Worm (Caenorhabditis elegans) whole organism, L4 larva: ENCODE results near the gene K08C7.7.

Experiments used
- ZK546.5 ChIP-seq, 2 experiments: sonication (generic microtip); optimal IDR thresholded peaks; 2 replicates each; lab custom pipeline; 2017; ENCODE audit warnings: missing biosample characterization in 2 of 2, missing genetic modification characterization in 2 of 2
- ces-1 ChIP-seq: fragments of 150-350 bp; sonication (generic microtip); optimal IDR thresholded peaks from 4 replicates; lab custom pipeline; 2014; ENCODE audit warnings: missing biosample characterization, missing genetic modification reagents, missing genetic modification characterization
- dpl-1 ChIP-seq: fragments of 150-350 bp; optimal IDR thresholded peaks from 2 replicates; lab custom pipeline; 2014; ENCODE audit warnings: missing biosample characterization, missing genetic modification reagents, missing genetic modification characterization
- hmg-1.1 ChIP-seq: fragments of 200-800 bp; sonication (Bioruptor generic); IDR thresholded peaks from 2 replicates; pipeline ENCODE4 v1.3.6; 2022; ENCODE audit warnings: missing genetic modification reagents, missing genetic modification characterization, missing compliant biosample characterization
- jun-1 ChIP-seq: fragments of 150-350 bp; optimal IDR thresholded peaks from 2 replicates; lab custom pipeline; 2014; ENCODE audit warnings: missing biosample characterization, missing genetic modification reagents, missing genetic modification characterization
- lin-15B ChIP-seq: fragments of 150-350 bp; sonication (generic microtip); optimal IDR thresholded peaks from 3 replicates; lab custom pipeline; 2014; ENCODE audit warnings: missing biosample characterization, missing genetic modification characterization
- mdl-1 ChIP-seq, 2 experiments: fragments of 150-350 bp in 1 of 2; sonication (generic microtip) in 1 of 2; optimal IDR thresholded peaks; 2 replicates each; lab custom pipeline; 2014 to 2017; ENCODE audit warnings: missing biosample characterization in 2 of 2, missing genetic modification characterization in 2 of 2
- nhr-237 ChIP-seq: sonication (generic microtip); optimal IDR thresholded peaks from 2 replicates; lab custom pipeline; 2017; ENCODE audit warnings: missing biosample characterization, missing genetic modification characterization
- nhr-28 ChIP-seq: fragments of 150-350 bp; optimal IDR thresholded peaks from 2 replicates; lab custom pipeline; 2014; ENCODE audit warnings: missing biosample characterization, missing genetic modification characterization
- pha-4 ChIP-seq, 2 experiments: fragments of 150-350 bp in 1 of 2; fragments of 200-800 bp in 1 of 2; sonication (Bioruptor generic) in 1 of 2; IDR thresholded peaks in 1 of 2; optimal IDR thresholded peaks in 1 of 2; 2 replicates each; pipeline versions ENCODE4 v1.3.6 to Lab custom; 2014 to 2022; ENCODE audit warnings: missing genetic modification characterization in 2 of 2, missing genetic modification reagents in 2 of 2, missing biosample characterization in 1 of 2, missing compliant biosample characterization in 1 of 2
- unc-62 ChIP-seq, 3 experiments: fragments of 150-350 bp in 1 of 3; sonication (generic microtip); optimal IDR thresholded peaks in 2 of 3; peaks in 1 of 3; 1 replicate in 1 of 3; 2 replicates in 2 of 3; lab custom pipeline; 2014 to 2017; ENCODE audit warnings: missing biosample characterization in 3 of 3, missing genetic modification characterization in 3 of 3, missing genetic modification reagents in 3 of 3, missing genotype in 1 of 3
- zag-1 ChIP-seq: fragments of 150-350 bp; optimal IDR thresholded peaks from 2 replicates; lab custom pipeline; 2014; ENCODE audit warnings: missing biosample characterization, missing genetic modification characterization

DNA sequence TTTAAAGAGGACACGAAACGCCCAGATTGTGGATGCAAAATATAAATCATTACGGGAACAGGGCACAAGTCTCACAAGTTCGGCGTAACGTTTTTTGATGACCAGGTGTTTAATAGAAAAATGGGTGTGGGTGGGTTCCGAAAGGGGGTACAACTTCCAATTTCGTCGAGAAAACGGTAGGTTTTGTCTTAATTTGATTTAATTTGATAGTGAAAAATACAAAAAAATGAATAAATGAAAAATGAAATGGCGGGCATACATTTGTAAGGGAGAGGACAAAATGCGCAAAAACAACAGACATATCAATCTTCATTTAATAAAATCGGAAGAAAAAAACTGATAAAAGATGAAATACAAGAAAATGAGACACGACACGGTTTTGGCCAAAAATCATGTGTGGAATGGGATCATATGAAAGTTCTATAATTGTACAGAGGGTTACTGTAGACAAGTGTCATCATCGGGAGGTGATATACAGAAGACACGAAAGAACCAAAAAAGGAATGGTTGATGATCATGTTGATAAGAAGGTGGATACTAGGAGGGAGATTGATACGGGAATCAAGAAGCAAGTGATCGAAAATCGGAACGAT is 37.7 kb downstream of the K08C7.7 start:
- no peak for TF ChIP-seq lin-15B (tag; lab: Kevin White, UChicago)
- TF ChIP-seq zag-1 (tag; lab: Kevin White, UChicago), result no peak
- no peak for TF ChIP-seq nhr-237 (tag; lab: Kevin White, UChicago)
- TF ChIP-seq ZK546.5 (tag; optimal IDR thresholded peaks at IDR 0.05; lab: Kevin White, UChicago), result no peak
- peak in 1 of 2 experiments; percentile 58 for TF ChIP-seq unc-62 (GFP tag; optimal IDR thresholded peaks at IDR 0.05 in 1 of 2; lab: Kevin White, UChicago)
- no peak for TF ChIP-seq unc-62 (tag; optimal IDR thresholded peaks at IDR 0.05; lab: Kevin White, UChicago)
- TF ChIP-seq hmg-1.1 (GFP tag; lab: Robert Waterston, UW), result no peak
- TF ChIP-seq pha-4 (GFP tag; IDR thresholded peaks at IDR 0.05; lab: Robert Waterston, UW), result no peak
- TF ChIP-seq pha-4 (tag; optimal IDR thresholded peaks at IDR 0.05; lab: Kevin White, UChicago), result no peak
- TF ChIP-seq mdl-1 (tag; optimal IDR thresholded peaks at IDR 0.05; lab: Kevin White, UChicago), result peak in 1 of 2 experiments; percentile 55
- TF ChIP-seq jun-1 (tag; lab: Kevin White, UChicago), result no peak
- peak; percentile 60 for TF ChIP-seq nhr-28 (tag; lab: Kevin White, UChicago)
- TF ChIP-seq dpl-1 (GFP tag; lab: Kevin White, UChicago), result no peak
- TF ChIP-seq ces-1 (GFP tag; lab: Kevin White, UChicago), result no peak
